Worm (Caenorhabditis elegans) whole organism, L2 larva: ENCODE results near the gene blos-2.
"Not testable (repeated sequence)": the region's sequence is repeated elsewhere in the genome, so short reads cannot be mapped to it uniquely, and the experiment has no call there.

Source experiments
- R02D3.7 ChIP-seq: fragments of 150-350 bp; optimal IDR thresholded peaks from 2 replicates; lab custom pipeline; 2014; ENCODE audit warnings: missing biosample characterization, missing genetic modification characterization
- Y55F3AM.14 ChIP-seq: fragments of 200-800 bp; sonication (Bioruptor generic); optimal IDR thresholded peaks from 2 replicates; lab custom pipeline; 2018; ENCODE audit warnings: mild to moderate bottlenecking, missing genetic modification characterization, missing compliant biosample characterization
- alr-1 ChIP-seq: fragments of 150-350 bp; optimal IDR thresholded peaks from 2 replicates; lab custom pipeline; 2014; ENCODE audit warnings: missing biosample characterization, missing genetic modification characterization
- ama-1 ChIP-seq: fragments of 150-350 bp; optimal IDR thresholded peaks from 2 replicates; lab custom pipeline; 2018; ENCODE audit warnings: inconsistent platforms
- ceh-16 ChIP-seq: fragments of 150-350 bp; optimal IDR thresholded peaks from 2 replicates; lab custom pipeline; 2014; ENCODE audit warnings: missing biosample characterization, missing genetic modification characterization
- ceh-82 ChIP-seq: fragments of 150-350 bp; optimal IDR thresholded peaks from 2 replicates; lab custom pipeline; 2014; ENCODE audit warnings: missing biosample characterization, missing genetic modification characterization
- crh-2 ChIP-seq: sonication (generic microtip); optimal IDR thresholded peaks from 2 replicates; lab custom pipeline; 2017; ENCODE audit warnings: missing biosample characterization, missing genetic modification characterization
- elt-1 ChIP-seq: fragments of 150-350 bp; optimal IDR thresholded peaks from 2 replicates; lab custom pipeline; 2014; ENCODE audit warnings: missing biosample characterization, missing genetic modification characterization
- elt-3 ChIP-seq: sonication (generic microtip); optimal IDR thresholded peaks from 2 replicates; lab custom pipeline; 2017; ENCODE audit warnings: missing biosample characterization, missing genetic modification characterization
- lin-11 ChIP-seq: fragments of 150-350 bp; sonication (generic microtip); optimal IDR thresholded peaks from 2 replicates; lab custom pipeline; 2014; ENCODE audit warnings: missing biosample characterization, missing genetic modification characterization, inconsistent platforms, mixed read lengths
- lin-13 ChIP-seq: fragments of 150-350 bp; optimal IDR thresholded peaks from 2 replicates; lab custom pipeline; 2014; ENCODE audit warnings: missing biosample characterization, missing genetic modification reagents, missing genetic modification characterization
- nhr-12 ChIP-seq: fragments of 150-350 bp; optimal IDR thresholded peaks from 2 replicates; lab custom pipeline; 2014; ENCODE audit warnings: missing biosample characterization, missing genetic modification characterization
- nhr-129 ChIP-seq: fragments of 150-350 bp; optimal IDR thresholded peaks from 2 replicates; lab custom pipeline; 2014; ENCODE audit warnings: missing biosample characterization, missing genetic modification characterization
- nhr-237 ChIP-seq: fragments of 150-350 bp; optimal IDR thresholded peaks from 2 replicates; lab custom pipeline; 2014; ENCODE audit warnings: missing biosample characterization, missing genetic modification characterization
- nhr-25 ChIP-seq: fragments of 150-350 bp; sonication (generic microtip); optimal IDR thresholded peaks from 3 replicates; lab custom pipeline; 2014; ENCODE audit warnings: missing biosample characterization, missing genetic modification characterization
- nhr-6 ChIP-seq: fragments of 150-350 bp; optimal IDR thresholded peaks from 2 replicates; lab custom pipeline; 2014; ENCODE audit warnings: missing biosample characterization, missing genetic modification characterization
- nhr-77 ChIP-seq: fragments of 150-350 bp; optimal IDR thresholded peaks from 2 replicates; lab custom pipeline; 2014; ENCODE audit warnings: missing biosample characterization, missing genetic modification characterization
- peb-1 ChIP-seq: fragments of 150-350 bp; optimal IDR thresholded peaks from 2 replicates; lab custom pipeline; 2014; ENCODE audit warnings: missing biosample characterization, missing genetic modification characterization
- sem-4 ChIP-seq: fragments of 150-350 bp; optimal IDR thresholded peaks from 2 replicates; lab custom pipeline; 2014; ENCODE audit warnings: missing biosample characterization, missing genetic modification reagents, missing genetic modification characterization
- skn-1 ChIP-seq: sonication (generic microtip); optimal IDR thresholded peaks from 2 replicates; lab custom pipeline; 2017; ENCODE audit warnings: missing biosample characterization, missing genetic modification characterization
- sma-3 ChIP-seq: sonication (generic microtip); optimal IDR thresholded peaks from 2 replicates; lab custom pipeline; 2016; ENCODE audit warnings: missing genetic modification reagents, missing genetic modification characterization, missing compliant biosample characterization
- sma-9 ChIP-seq, 2 experiments: fragments of 150-350 bp in 1 of 2; sonication (generic microtip) in 1 of 2; optimal IDR thresholded peaks; 2 replicates each; lab custom pipeline; 2014 to 2016; ENCODE audit warnings: missing genetic modification characterization in 2 of 2, mild to moderate bottlenecking in 1 of 2, missing biosample characterization in 1 of 2, missing compliant biosample characterization in 1 of 2, missing genetic modification reagents in 1 of 2, moderate library complexity in 1 of 2
- snpc-4 ChIP-seq: fragments of 150-350 bp; optimal IDR thresholded peaks from 2 replicates; lab custom pipeline; 2014; ENCODE audit warnings: missing biosample characterization, missing genetic modification characterization
- unc-39 ChIP-seq: fragments of 150-350 bp; optimal IDR thresholded peaks from 2 replicates; lab custom pipeline; 2014; ENCODE audit warnings: missing biosample characterization, missing genetic modification characterization
- unc-55 ChIP-seq: fragments of 150-350 bp; sonication (generic microtip); optimal IDR thresholded peaks from 3 replicates; lab custom pipeline; 2014; ENCODE audit warnings: missing biosample characterization, missing genetic modification reagents, missing genetic modification characterization
- unc-62 ChIP-seq: fragments of 150-350 bp; optimal IDR thresholded peaks from 2 replicates; lab custom pipeline; 2014; ENCODE audit warnings: missing biosample characterization, missing genetic modification reagents, missing genetic modification characterization
- zag-1 ChIP-seq: fragments of 150-350 bp; optimal IDR thresholded peaks from 2 replicates; lab custom pipeline; 2014; ENCODE audit warnings: missing biosample characterization, missing genetic modification characterization
- ztf-1 ChIP-seq: fragments of 200-800 bp; sonication (Bioruptor generic); conservative IDR thresholded peaks from 2 replicates; pipeline ENCODE4 v1.3.6; 2022; ENCODE audit warnings: missing genetic modification characterization, missing compliant biosample characterization
- ztf-11 ChIP-seq: sonication (generic microtip); optimal IDR thresholded peaks from 2 replicates; lab custom pipeline; 2017; ENCODE audit warnings: missing biosample characterization, missing genetic modification characterization
- ztf-4 ChIP-seq: fragments of 150-350 bp; optimal IDR thresholded peaks from 2 replicates; lab custom pipeline; 2014; ENCODE audit warnings: missing biosample characterization, missing genetic modification characterization

Gene blos-2

DNA sequence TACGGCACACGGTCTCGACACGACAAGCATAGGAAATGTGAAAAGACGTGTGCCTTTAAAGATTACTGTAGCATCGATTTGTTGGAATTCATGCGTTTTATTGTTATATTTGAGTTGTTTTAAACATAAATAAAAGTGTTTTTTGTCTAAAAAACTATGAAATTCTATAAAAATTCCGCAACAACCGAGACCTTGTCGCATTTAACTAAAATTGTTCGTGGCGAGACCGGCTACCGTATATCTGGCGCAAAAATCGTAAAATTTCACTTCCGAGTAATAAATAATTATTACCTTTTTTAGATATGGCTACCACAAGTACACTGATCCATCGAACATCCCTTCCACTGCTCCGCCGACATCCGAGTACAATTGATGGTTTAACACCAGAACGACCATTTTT is 3.3 kb downstream of the blos-2 start, which contains the start of gene ipla-6:
ipla-6 (plus strand) TSS at position 301 of the 400 bp plus-strand sequence.
- TF ChIP-seq zag-1 (tag; lab: Kevin White, UChicago) (no peak), nhr-77 (tag; lab: Kevin White, UChicago) (no peak), nhr-237 (tag; lab: Kevin White, UChicago) (no peak), nhr-25 (no peak), Y55F3AM.14 (no peak), R02D3.7 (tag; lab: Kevin White, UChicago) (no peak), lin-11 (tag; lab: Kevin White, UChicago) (no peak), unc-55 (GFP tag; lab: Kevin White, UChicago) (no peak), ceh-16 (tag; lab: Kevin White, UChicago) (no peak)

DNA sequence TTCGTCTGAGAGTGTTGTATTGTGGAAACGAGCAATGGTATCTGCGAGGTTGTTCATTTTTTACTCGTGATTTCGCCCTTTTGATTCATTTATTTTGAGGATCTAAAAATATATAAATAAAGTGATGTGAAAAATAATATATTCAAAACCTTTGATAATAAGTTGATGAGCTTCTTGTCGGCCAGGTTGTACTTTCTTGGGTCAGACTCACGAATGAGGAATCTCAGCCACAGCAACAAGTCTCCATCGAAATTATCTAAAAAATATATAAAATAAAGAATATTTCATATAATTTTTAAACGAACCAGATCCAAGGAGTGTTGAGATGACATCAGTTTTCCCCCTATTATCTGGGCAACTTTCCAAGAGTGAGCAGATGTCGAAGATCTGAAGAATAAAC is 8.4 kb downstream of the blos-2 start, which contains the start of gene Y73B6BL.288:
Y73B6BL.288 (minus strand) TSS at position 101 of the 400 bp plus-strand sequence.
- TF ChIP-seq ceh-16 (tag; lab: Kevin White, UChicago) (no peak), unc-39 (tag; lab: Kevin White, UChicago) (no peak)

DNA sequence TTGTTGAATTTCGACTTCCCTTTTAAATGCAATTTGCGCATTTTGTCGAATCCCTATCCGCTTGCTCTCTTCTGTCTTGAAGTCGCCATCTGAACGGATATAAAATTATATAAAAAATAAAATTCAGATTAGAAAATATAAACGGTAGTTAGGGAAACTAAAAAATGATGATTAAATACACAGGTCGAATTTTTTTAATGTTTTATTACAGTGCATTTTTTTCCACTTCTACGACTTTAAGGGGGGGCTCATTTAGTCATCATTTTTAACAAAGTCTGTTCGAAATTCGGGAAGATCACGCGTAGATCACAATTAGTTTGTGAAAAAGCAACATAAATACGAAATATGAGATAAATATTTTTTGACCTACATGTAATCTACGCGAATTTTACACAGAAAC is 8.9 kb downstream of the blos-2 start, which contains the start of gene Y73B6BL.14:
Y73B6BL.14 (minus strand) TSS at position 101 of the 400 bp plus-strand sequence.
- TF ChIP-seq Y55F3AM.14 (no peak), nhr-129 (tag; lab: Kevin White, UChicago) (no peak), elt-3 (tag; lab: Kevin White, UChicago) (no peak), sem-4 (no peak), crh-2 (no peak), sma-3 (GFP tag; lab: Kevin White, UChicago) (no peak), peb-1 (tag; lab: Kevin White, UChicago) (no peak), nhr-12 (tag; lab: Kevin White, UChicago) (no peak), ceh-82 (no peak), lin-11 (tag; lab: Kevin White, UChicago) (no peak), alr-1 (tag; lab: Kevin White, UChicago) (no peak), nhr-6 (tag; lab: Kevin White, UChicago) (no peak), ztf-4 (tag; lab: Kevin White, UChicago) (no peak), lin-13 (GFP tag; lab: Kevin White, UChicago) (no peak), unc-39 (tag; lab: Kevin White, UChicago) (no peak), elt-1 (tag; lab: Kevin White, UChicago) (no peak), nhr-237 (tag; lab: Kevin White, UChicago) (no peak), ama-1 (lab: Kevin White, UChicago) (no peak)

DNA sequence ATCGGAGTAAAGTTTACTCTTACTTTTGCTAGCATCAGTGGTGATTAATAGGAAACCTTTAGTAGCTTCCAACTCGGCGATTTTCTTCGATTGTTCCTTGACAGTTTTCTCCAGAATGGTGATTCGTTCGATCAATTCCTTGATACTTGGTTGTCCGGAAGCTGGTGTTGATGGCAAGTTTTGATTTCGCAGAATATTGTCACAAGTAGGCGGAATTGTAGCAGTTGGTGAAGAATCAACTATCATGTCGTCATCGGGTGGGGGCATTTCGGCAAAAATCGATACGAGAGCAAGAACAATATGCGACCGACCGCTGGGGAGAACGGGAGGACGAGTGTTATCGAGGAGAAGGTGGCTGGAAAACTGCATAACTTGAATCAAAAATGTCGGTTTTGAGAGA is 13.2 kb downstream of the blos-2 start, which contains the start of gene Y73B6BL.289:
Y73B6BL.289 (plus strand) TSS at position 301 of the 400 bp plus-strand sequence.
- TF ChIP-seq R02D3.7 (tag; lab: Kevin White, UChicago); ztf-11 (tag; lab: Kevin White, UChicago); nhr-25: not testable (repeated sequence)

DNA sequence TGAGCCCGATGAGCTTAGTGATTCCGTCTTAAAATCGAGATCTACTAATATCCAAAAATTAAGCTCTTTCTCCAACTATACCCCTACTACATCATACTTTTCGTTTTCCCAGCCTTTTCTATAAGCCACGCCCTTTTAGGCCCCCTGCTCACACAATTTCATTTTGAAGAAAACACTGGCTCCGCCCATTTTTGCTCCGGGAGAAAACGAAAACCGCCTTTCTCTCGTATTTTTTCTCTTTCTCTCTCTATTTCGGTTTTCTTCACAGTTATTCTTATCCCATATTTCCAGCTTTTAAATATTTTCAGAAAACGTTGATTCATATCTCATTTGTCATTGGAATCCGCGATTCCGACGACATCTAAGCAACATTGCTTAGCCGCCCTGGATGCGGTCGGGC is 27.7 kb downstream of the blos-2 start, which contains the start of gene Y73B6BL.47:
Y73B6BL.47 (plus strand) TSS at position 301 of the 400 bp plus-strand sequence.
- TF ChIP-seq unc-62 (GFP tag; lab: Kevin White, UChicago): no peak

DNA sequence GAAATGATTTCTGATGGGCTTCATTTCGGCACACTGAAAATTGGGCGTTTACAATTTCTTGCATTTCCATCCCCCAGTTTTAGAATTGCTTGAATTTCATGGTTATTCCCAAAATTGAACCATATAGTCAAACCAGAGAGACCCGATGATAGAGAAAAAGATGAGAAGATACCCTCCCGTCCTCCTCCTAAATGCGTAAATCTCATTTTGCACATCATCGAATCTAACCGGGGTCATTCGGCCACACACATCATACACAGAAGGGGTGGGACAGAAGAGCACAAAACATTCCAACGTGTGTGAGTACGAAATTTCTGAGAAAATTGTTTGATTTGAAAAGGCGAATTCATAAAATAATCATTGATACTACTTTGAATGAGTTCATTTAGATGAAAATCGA is 29.6 kb downstream of the blos-2 start:
- TF ChIP-seq sma-9 (GFP tag; optimal IDR thresholded peaks at IDR 0.05; lab: Kevin White, UChicago) (no peak), sma-9 (tag; optimal IDR thresholded peaks at IDR 0.05; lab: Kevin White, UChicago) (no peak), ama-1 (lab: Kevin White, UChicago) (no peak), ztf-1 (GFP tag; lab: Robert Waterston, UW) (no peak), snpc-4 (tag; lab: Kevin White, UChicago) (no peak), peb-1 (tag; lab: Kevin White, UChicago) (no peak), skn-1 (tag; lab: Kevin White, UChicago) (no peak), unc-39 (tag; lab: Kevin White, UChicago) (no peak), alr-1 (tag; lab: Kevin White, UChicago) (no peak)
